Worm (Caenorhabditis elegans): ENCODE data around the gene pfk-1.1.
A peak's percentile ranks its signal among the peaks of the same experiment; 100 is the strongest.

Gene pfk-1.1

DNA sequence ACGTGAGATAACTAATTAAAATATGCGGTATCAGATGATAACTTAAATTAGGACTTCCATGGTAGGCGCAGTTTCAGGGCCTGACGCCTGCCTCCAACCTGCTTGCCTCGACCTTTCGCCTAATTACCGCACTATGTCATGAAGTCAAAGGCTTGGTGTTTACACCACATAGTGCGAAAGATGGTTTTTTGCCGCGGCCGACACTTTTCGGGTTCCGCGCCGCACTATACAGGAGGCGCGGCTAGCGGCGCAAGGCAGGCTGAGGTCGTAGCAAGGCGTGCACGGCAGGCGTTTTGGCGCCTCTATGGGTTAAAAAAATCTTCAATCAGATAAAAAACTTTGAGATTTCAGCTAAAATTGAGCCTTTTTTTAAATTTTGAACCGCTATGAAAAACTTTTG is 20.0 kb downstream of the pfk-1.1 start:
- TF ChIP-seq snpc-4 (tag; optimal IDR thresholded peaks at IDR 0.05) (peak; percentile 67), nhr-25 (tag; optimal IDR thresholded peaks at IDR 0.05) (no peak)

DNA sequence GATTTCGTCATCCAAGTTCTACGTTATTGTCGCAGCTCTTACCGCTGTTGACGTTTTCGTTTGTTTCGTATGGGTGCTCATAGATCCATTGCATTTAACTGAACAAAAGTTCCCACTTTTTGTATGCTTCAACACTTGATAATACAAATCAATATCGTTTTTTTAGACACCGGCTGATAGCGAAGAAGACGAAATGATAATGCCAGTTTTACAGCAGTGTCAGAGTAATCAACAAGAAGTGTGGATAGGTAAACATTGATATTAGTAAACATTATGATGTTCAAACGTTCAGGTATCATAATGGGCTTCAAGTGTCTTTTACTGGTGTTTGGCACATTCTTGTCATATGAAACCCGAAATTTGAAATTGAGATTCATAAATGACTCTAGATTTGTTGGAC is 25.6 kb downstream of the pfk-1.1 start:
- TF ChIP-seq ama-1 (optimal IDR thresholded peaks at IDR 0.05), result no peak
- TF ChIP-seq unc-62 (GFP tag; optimal IDR thresholded peaks at IDR 0.05), result no peak
- TF ChIP-seq elt-1 (tag; optimal IDR thresholded peaks at IDR 0.05), result no peak
- TF ChIP-seq sma-3 (GFP tag; optimal IDR thresholded peaks at IDR 0.05), result no peak
- TF ChIP-seq nhr-12 (tag; optimal IDR thresholded peaks at IDR 0.05), result no peak
- TF ChIP-seq sem-4 (tag; optimal IDR thresholded peaks at IDR 0.05), result no peak
- no peak for TF ChIP-seq nhr-25 (tag; optimal IDR thresholded peaks at IDR 0.05)

DNA sequence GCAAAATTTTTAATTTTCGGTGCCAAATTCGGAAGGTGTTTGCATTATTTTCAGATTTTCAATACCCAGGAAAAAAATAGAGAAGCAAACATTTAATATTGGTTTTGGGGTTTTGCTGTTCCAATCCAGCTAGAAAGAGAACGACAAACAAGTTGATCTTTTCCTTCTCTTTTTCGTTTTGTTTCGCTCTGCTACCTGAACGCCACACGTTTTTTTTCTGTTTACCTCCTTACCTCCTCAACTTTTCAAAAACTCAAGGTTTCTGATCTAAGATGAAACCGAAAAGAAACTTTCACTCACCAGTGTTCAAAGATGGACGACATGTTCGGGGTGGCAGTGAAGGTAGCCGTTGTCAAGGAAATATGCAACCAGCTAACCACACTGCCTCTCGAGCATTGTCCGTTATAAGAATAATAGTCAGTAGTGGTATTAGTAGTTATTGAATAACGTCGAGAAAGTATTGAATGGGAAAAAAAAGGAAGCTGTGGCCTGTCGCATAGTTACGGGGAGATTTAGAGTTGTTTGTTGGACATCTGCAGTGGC is 28.8 kb downstream of the pfk-1.1 start:
- TF ChIP-seq C34F6.9 (tag; optimal IDR thresholded peaks at IDR 0.05), result no peak
- peak; percentile 21 for TF ChIP-seq blmp-1 (tag; optimal IDR thresholded peaks at IDR 0.05; ENCODE audit: insufficient read depth)
- TF ChIP-seq crh-2 (tag; optimal IDR thresholded peaks at IDR 0.05), result peak; percentile 34
- TF ChIP-seq unc-39 (tag; optimal IDR thresholded peaks at IDR 0.05), result no peak

DNA sequence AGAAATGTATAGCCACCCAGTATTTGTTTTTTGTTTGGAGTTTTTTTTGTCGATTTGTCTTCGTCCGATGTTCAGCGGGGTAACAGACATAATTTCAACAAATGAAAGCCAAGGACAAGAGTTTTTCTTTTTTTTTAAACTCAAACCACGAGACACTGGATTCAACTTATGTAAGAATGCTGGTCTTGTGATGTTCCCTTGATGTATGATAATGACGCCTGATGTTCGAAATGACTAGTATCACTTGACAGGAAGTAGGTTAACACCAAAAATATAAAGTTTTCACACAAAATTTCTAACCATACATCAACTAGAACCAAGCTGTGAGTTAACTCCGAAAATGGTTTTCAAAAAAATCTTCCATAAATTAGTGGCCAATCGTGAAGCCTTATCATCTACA is 29.5 kb downstream of the pfk-1.1 start:
- TF ChIP-seq ztf-4 (tag; optimal IDR thresholded peaks at IDR 0.05) (no peak), nhr-11 (tag; optimal IDR thresholded peaks at IDR 0.05) (no peak), unc-62 (GFP tag; optimal IDR thresholded peaks at IDR 0.05) (no peak), lin-11 (tag; optimal IDR thresholded peaks at IDR 0.05) (no peak), mbf-1 (tag; optimal IDR thresholded peaks at IDR 0.05) (no peak), nhr-77 (tag; optimal IDR thresholded peaks at IDR 0.05) (no peak), nhr-12 (tag; optimal IDR thresholded peaks at IDR 0.05) (no peak)

DNA sequence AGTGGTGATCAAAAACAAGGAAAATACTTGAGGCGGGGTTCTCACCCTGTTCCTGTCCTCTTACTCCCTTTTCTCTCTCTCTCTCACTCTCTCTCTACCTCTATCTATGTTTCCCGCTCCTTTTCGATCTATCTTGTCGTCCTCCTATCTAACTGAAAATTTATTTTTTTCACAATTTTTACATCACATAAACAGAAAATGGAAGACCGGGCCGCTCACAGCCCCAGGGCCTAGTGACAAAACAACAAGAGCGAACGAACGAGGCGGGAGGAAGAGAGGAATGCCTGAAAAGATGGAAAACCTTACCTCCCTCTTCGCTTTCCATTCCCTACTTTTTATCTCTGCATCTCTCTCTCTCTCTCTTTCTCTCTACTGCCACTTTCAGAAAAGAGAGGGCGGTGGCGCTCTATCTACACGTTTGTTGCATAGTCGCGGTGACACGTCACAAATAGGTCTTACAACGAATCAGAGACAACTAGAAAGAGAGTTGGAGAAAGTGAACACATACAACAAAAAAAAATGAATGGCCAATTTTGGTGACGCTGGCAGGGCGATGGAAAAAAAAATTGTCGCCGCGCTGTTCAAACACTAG is 30.2 kb downstream of the pfk-1.1 start:
- TF ChIP-seq ama-1 (optimal IDR thresholded peaks at IDR 0.05), result peak; percentile 13
- no peak for TF ChIP-seq elt-1 (tag; optimal IDR thresholded peaks at IDR 0.05)
- TF ChIP-seq fos-1 (tag; optimal IDR thresholded peaks at IDR 0.05), result peak; percentile 17
- no peak for TF ChIP-seq ztf-11 (tag; optimal IDR thresholded peaks at IDR 0.05)
- TF ChIP-seq sma-9 (GFP tag; optimal IDR thresholded peaks at IDR 0.05), result peak; percentile 10
- TF ChIP-seq sma-9 (tag; optimal IDR thresholded peaks at IDR 0.05), result no peak
- TF ChIP-seq crh-2 (tag; optimal IDR thresholded peaks at IDR 0.05), result peak; percentile 72
- no peak for TF ChIP-seq blmp-1 (tag; optimal IDR thresholded peaks at IDR 0.05; ENCODE audit: insufficient read depth)

DNA sequence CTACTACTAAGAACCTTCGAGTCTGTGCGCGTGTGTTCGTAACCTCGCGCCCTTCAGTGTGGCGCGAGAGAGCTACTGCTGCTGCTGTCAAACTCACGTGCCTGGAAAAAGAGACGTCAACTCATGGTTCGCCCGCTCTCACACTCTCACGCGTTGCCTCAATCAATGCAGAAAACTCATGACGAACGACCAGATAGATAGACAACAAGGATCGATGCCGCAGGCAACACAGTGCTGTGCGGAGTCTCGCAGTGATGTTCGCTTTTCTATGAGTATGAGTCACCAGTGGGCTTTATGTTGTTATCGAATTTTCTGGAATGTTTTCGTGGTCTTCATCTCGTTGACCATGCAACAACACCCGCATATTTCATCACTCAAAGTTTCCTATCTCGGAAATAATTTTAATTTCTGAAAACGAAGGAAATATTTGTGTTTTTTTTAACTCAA is 30.9 kb downstream of the pfk-1.1 start:
- TF ChIP-seq blmp-1 (tag; optimal IDR thresholded peaks at IDR 0.05; ENCODE audit: insufficient read depth) (peak; percentile 2), nhr-21 (tag; optimal IDR thresholded peaks at IDR 0.05) (peak; percentile 63), fos-1 (tag; optimal IDR thresholded peaks at IDR 0.05) (peak; percentile 73), mbf-1 (tag; optimal IDR thresholded peaks at IDR 0.05) (no peak), F13H6.1 (tag; optimal IDR thresholded peaks at IDR 0.05) (peak; percentile 86), unc-39 (tag; optimal IDR thresholded peaks at IDR 0.05) (no peak), nhr-23 (tag; optimal IDR thresholded peaks at IDR 0.05) (no peak), dmd-4 (tag; optimal IDR thresholded peaks at IDR 0.05) (no peak), alr-1 (tag; optimal IDR thresholded peaks at IDR 0.05) (no peak), unc-55 (GFP tag; optimal IDR thresholded peaks at IDR 0.05) (peak; percentile 51), nhr-10 (tag; optimal IDR thresholded peaks at IDR 0.05) (peak; percentile 51), sma-9 (GFP tag; optimal IDR thresholded peaks at IDR 0.05) (peak; percentile 86), sma-9 (tag; optimal IDR thresholded peaks at IDR 0.05) (no peak), elt-1 (tag; optimal IDR thresholded peaks at IDR 0.05) (no peak), Y55F3AM.14 (GFP tag; optimal IDR thresholded peaks at IDR 0.05) (peak; percentile 68), nhr-6 (tag; optimal IDR thresholded peaks at IDR 0.05) (no peak), zag-1 (tag; optimal IDR thresholded peaks at IDR 0.05) (peak; percentile 59), gmeb-1 (tag; optimal IDR thresholded peaks at IDR 0.05) (peak; percentile 3), ceh-16 (tag; optimal IDR thresholded peaks at IDR 0.05) (no peak), C34F6.9 (tag; optimal IDR thresholded peaks at IDR 0.05) (peak; percentile 93), ztf-1 (GFP tag; conservative IDR thresholded peaks at IDR 0.05) (no peak), R02D3.7 (tag; optimal IDR thresholded peaks at IDR 0.05) (no peak), peb-1 (tag; optimal IDR thresholded peaks at IDR 0.05) (no peak), nhr-25 (tag; optimal IDR thresholded peaks at IDR 0.05) (no peak), nhr-11 (tag; optimal IDR thresholded peaks at IDR 0.05) (no peak), ztf-4 (tag; optimal IDR thresholded peaks at IDR 0.05) (peak; percentile 67), ztf-11 (tag; optimal IDR thresholded peaks at IDR 0.05) (no peak), nhr-77 (tag; optimal IDR thresholded peaks at IDR 0.05) (no peak), skn-1 (tag; optimal IDR thresholded peaks at IDR 0.05) (no peak), lsy-2 (tag; optimal IDR thresholded peaks at IDR 0.05) (peak; percentile 9 to 83), nhr-129 (tag; optimal IDR thresholded peaks at IDR 0.05) (peak; percentile 94), crh-2 (tag; optimal IDR thresholded peaks at IDR 0.05) (peak; percentile 58), aly-2 (tag; optimal IDR thresholded peaks at IDR 0.05) (no peak), snpc-4 (tag; optimal IDR thresholded peaks at IDR 0.05) (no peak), mab-5 (tag; optimal IDR thresholded peaks at IDR 0.05) (no peak)

Measured in whole organism, L2 larva.